Fruit fly (Drosophila melanogaster): ENCODE measurements around the gene CG32148.

- TF ChIP-seq CG8478 (optimal IDR thresholded peaks at IDR 0.05) (no peak), CTCF (optimal IDR thresholded peaks at IDR 0.05) (no peak)
These were observed 16.2 kb downstream of the CG32148 start for dm6 chr3L:15039510-15039909.
